Worm (Caenorhabditis elegans): Measurements from ENCODE around the gene hgrs-1.

Gene hgrs-1

ce11 chrIV:8183313-8183712 lies 22.5 kb downstream of the hgrs-1 start (continued):
- TF ChIP-seq nfya-1 (tag; optimal IDR thresholded peaks at IDR 0.05) (peak; percentile 77), npax-4 (tag; optimal IDR thresholded peaks at IDR 0.05) (no peak), ttx-3 (tag; optimal IDR thresholded peaks at IDR 0.05) (no peak), odd-2 (tag; optimal IDR thresholded peaks at IDR 0.05) (no peak), pqm-1 (tag; optimal IDR thresholded peaks at IDR 0.05) (peak; percentile 25), eyg-1 (tag; optimal IDR thresholded peaks at IDR 0.05) (no peak), ceh-18 (tag; optimal IDR thresholded peaks at IDR 0.05) (peak; percentile 29), lim-6 (tag; optimal IDR thresholded peaks at IDR 0.05) (peak; percentile 19)

ce11 chrIV:8182566-8182965 lies 23.3 kb downstream of the hgrs-1 start:
- peak; percentile 65 for TF ChIP-seq unc-42 (tag; optimal IDR thresholded peaks at IDR 0.05)
- no peak for TF ChIP-seq ceh-22 (tag; optimal IDR thresholded peaks at IDR 0.05)
- TF ChIP-seq ref-2 (tag; optimal IDR thresholded peaks at IDR 0.05): peak; percentile 14
- TF ChIP-seq nfya-1 (tag; optimal IDR thresholded peaks at IDR 0.05): peak; percentile 24

- TF ChIP-seq elt-4 (tag; optimal IDR thresholded peaks at IDR 0.05) (no peak), pqm-1 (tag; optimal IDR thresholded peaks at IDR 0.05) (no peak), pat-9 (tag; optimal IDR thresholded peaks at IDR 0.05) (no peak), dve-1 (tag; optimal IDR thresholded peaks at IDR 0.05) (no peak), unc-42 (tag; optimal IDR thresholded peaks at IDR 0.05) (peak; percentile 81), syd-9 (tag; optimal IDR thresholded peaks at IDR 0.05) (no peak), ref-2 (tag; optimal IDR thresholded peaks at IDR 0.05) (no peak), F13H6.1 (tag; optimal IDR thresholded peaks at IDR 0.05) (no peak), fkh-10 (GFP tag; optimal IDR thresholded peaks at IDR 0.05) (peak; percentile 80), elt-2 (tag; optimal IDR thresholded peaks at IDR 0.05) (no peak), ttx-3 (tag; optimal IDR thresholded peaks at IDR 0.05) (no peak), zip-5 (tag; optimal IDR thresholded peaks at IDR 0.05) (no peak), pax-1 (tag; optimal IDR thresholded peaks at IDR 0.05) (no peak)
These were observed 24.4 kb downstream of the hgrs-1 start for ce11 chrIV:8181404-8181803.

- TF ChIP-seq ceh-45 (GFP tag; IDR thresholded peaks at IDR 0.05) (no peak), unc-42 (tag; optimal IDR thresholded peaks at IDR 0.05) (peak; percentile 5), ceh-31 (tag; optimal IDR thresholded peaks at IDR 0.05) (peak; percentile 11)
These were observed 29.9 kb downstream of the hgrs-1 start, which contains the start of gene pct-1 for ce11 chrIV:8175686-8176532. Gene pct-1, plus strand, starts transcription at chrIV:8176482.

DNA sequence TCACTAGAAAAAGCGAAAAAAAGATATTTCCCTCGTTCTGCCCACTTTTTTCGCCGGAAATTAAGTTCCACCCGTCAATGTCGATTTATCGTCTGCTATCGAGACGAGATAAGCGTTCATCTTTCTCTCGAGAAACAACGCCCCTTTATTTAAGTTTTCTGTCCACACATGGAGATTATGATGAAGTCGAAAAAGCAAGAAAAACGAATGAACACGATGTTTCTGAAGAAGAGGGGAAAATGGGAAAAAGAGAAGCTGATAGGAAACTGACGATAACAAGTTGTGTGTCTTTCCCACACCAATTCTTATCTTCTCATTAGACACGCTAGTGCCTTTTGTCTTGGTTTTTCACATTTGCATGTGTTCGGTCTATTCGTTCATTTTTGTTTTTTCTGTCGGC lies 31.1 kb downstream of the hgrs-1 start:
- TF ChIP-seq nhr-232 (tag; optimal IDR thresholded peaks at IDR 0.05) (no peak), ceh-34 (tag; optimal IDR thresholded peaks at IDR 0.05) (no peak), elt-2 (tag; optimal IDR thresholded peaks at IDR 0.05) (peak; percentile 48)

DNA sequence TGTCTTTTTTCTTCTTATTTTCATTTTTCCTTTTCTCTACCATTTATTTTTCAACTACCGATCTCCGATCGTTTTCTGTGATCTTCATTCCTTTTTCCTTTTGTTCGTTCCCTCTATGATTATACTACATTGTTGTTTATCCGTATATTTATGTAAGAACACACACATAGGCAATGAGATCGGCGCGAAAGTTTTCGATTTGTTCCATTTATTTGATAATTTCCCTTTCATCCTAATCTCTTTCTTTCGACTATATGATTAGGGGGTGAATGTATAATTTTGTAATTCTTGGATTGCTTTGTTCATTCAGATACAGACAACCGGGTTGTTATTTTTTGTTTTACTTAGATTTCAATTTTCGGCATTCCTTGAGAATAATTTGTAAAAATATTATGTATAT lies 32.2 kb downstream of the hgrs-1 start:
- no peak for TF ChIP-seq syd-9 (tag; optimal IDR thresholded peaks at IDR 0.05)
- no peak for TF ChIP-seq unc-55 (GFP tag; optimal IDR thresholded peaks at IDR 0.05)
- no peak for TF ChIP-seq hlh-8 (tag; optimal IDR thresholded peaks at IDR 0.05)
- TF ChIP-seq ceh-9 (tag; optimal IDR thresholded peaks at IDR 0.05): no peak
- TF ChIP-seq ceh-18 (tag; optimal IDR thresholded peaks at IDR 0.05): no peak
- no peak for TF ChIP-seq ceh-30 (tag; optimal IDR thresholded peaks at IDR 0.05)
- TF ChIP-seq ceh-45 (GFP tag; IDR thresholded peaks at IDR 0.05): no peak
- TF ChIP-seq K09A11.1 (tag; optimal IDR thresholded peaks at IDR 0.05; ENCODE audit: insufficient read depth): no peak
- TF ChIP-seq lim-6 (tag; optimal IDR thresholded peaks at IDR 0.05): no peak
- no peak for TF ChIP-seq zip-5 (tag; optimal IDR thresholded peaks at IDR 0.05)
- no peak for TF ChIP-seq ceh-14 (tag; optimal IDR thresholded peaks at IDR 0.05)
- no peak for TF ChIP-seq dve-1 (tag; optimal IDR thresholded peaks at IDR 0.05)
- TF ChIP-seq ahr-1 (tag; optimal IDR thresholded peaks at IDR 0.05): no peak
- TF ChIP-seq tbx-7 (tag; optimal IDR thresholded peaks at IDR 0.05): no peak
- no peak for TF ChIP-seq ceh-24 (tag; optimal IDR thresholded peaks at IDR 0.05)
- no peak for TF ChIP-seq pax-1 (tag; optimal IDR thresholded peaks at IDR 0.05)
- TF ChIP-seq pqm-1 (tag; optimal IDR thresholded peaks at IDR 0.05): no peak
- no peak for TF ChIP-seq unc-3 (GFP tag; conservative IDR thresholded peaks at IDR 0.05)
- TF ChIP-seq unc-3 (tag; optimal IDR thresholded peaks at IDR 0.05): no peak
